Fruit fly (Drosophila melanogaster) whole organism, larva: Measurements from ENCODE around the gene Prosalpha6T.

Experiments used
- noc ChIP-seq: fragments of 200-800 bp; sonication (Bioruptor generic); optimal IDR thresholded peaks from 3 replicates; lab custom pipeline; 2019; ENCODE audit warnings: missing biosample characterization, mild to moderate bottlenecking, missing genetic modification characterization, moderate library complexity

The Prosalpha6T gene

DNA sequence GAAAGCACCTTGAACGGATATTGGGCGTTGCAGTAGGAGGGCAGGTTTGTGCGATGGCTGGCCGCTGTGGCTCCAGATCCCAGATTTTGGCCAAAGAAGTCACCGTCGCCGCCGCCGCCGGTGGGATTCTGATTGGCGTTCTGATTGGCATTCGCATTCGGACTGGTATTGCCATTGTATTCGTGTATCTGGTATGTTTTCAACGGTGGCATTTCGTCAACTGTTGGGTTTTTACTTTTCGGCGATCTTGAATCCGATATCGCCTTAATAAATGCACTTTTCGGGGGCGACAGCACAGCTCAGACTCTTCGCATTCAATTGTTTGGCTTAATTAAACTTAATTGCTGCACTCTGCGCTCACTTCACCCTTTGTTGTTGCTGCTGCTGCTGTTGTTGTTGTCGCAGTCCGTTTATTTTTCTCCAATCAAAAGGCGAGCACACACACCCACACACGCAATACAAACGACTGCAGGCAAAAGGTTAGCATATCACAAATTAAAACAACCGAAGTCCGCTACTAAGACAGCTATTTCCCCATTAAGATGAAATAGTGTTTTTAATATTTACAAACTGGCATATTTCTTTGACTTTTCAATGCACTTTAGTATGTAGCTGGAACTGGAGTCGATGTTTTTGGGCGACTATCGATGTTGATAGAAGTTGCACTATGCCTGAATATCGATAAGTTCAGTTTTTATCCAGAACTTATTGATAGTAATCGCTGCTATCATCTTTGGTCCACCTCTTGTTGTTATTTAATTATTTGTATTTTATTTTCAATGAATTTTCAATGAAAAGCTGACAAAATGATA, 12.4 kb upstream of the Prosalpha6T start, which contains the start of the genes CG9426 and mRF1:
Gene CG9426, minus strand, starts transcription at position 643 of the 812 bp plus-strand sequence.
Gene mRF1, plus strand, starts transcription at position 699 of the 812 bp plus-strand sequence.
- no peak for TF ChIP-seq noc

DNA sequence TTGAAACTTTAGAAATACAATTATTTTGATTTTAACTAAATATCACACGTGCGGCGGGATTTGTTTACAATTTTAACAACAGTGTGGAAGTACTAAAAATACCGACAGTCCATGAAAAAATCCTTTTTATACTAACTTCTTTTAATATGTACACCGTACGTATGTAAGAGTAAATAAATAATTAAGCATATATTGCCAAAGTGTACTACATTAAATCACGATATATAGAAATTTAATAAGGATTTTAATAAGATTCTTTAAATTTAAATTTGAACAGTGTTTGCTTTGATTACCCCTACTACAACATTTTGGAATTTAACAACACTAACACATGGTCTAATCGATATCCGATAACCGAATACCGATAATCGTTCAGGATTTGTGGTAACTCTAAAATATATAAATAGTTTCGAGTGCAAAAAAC, 9.6 kb upstream of the Prosalpha6T start, which contains the start of the genes Ski6 and CG16812:
Gene Ski6, minus strand, starts transcription at position 205 of the 424 bp plus-strand sequence.
Gene CG16812, plus strand, starts transcription at position 363 of the 424 bp plus-strand sequence.
- TF ChIP-seq noc: no peak

DNA sequence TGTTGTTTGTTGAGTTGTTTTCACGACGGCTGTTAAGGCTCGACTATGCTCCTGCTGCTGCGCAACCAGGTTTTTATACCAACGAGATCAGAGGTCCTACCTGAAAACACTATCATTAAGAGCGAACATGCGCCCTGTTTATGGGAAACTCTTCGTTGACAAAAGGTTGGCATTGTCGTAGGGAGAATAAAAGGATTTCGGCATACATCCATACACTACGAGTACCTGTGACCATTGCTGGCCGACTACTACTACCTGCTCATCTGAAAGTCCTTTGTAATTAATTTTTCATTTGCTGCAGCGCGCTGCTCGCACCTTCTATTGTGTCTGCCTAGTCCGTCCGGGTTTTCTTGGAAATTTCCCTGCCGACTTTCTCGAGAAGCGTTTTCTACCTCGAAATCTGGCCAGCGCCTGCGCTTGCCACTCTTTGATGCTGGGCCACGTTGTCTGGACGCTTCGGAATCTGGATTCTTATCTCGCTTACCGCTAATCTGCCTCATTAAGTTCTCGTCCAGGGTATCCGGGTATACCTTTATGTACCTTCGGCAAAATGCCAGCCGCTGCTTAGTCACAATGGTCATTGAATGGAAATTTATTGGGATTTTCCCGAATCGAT, 6.5 kb upstream of the Prosalpha6T start, which contains the start of gene CG15480:
Gene CG15480, minus strand, starts transcription at position 51 of the 616 bp plus-strand sequence.
- no peak for TF ChIP-seq noc

DNA sequence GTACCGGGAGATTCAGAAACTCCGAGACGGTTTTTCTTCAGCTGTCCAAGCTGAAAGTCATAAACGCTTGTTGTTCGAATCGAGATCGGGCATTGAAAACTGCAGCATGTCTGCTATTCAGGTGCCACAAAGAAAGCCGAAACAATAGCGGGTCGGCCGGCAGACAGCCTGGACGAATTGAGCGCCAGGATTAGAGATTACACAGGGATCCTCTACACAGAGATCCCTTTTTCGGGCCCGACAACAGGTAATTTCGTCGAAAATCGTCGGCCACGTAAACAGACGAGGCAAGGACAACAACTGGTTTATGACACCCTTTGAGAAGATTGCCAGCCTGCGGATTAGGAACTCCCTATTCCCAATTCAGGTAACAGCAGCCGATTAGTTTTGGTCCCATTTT, 4.6 kb upstream of the Prosalpha6T start, which contains the start of gene CG16813:
Gene CG16813, plus strand, starts transcription at position 288 of the 400 bp plus-strand sequence.
- no peak for TF ChIP-seq noc

DNA sequence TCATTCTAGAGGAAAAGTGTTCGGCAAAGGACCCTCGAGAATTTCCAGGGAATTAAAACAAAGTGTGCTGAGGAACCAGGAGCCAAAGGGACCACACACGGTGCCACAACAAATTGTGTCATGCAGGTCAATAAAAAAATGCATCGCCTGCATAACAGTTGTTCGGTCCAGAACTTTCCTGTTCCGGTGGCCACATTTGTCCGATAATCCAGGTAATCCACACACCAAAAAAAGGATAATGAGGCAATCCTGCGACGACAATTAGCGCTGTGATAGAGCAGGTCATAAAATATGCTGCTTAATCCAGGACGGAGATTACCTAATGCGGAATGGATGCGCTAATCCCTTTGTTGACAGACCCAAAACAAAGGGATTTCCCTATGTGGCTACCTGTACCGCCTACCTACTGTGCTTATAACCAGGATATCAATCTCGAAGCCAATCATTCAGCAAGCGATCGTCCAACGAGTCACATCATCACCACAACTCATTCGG, 2.4 kb upstream of the Prosalpha6T start, which contains the start of gene CG16815:
Gene CG16815, plus strand, starts transcription at position 445 of the 495 bp plus-strand sequence.
- no peak for TF ChIP-seq noc

DNA sequence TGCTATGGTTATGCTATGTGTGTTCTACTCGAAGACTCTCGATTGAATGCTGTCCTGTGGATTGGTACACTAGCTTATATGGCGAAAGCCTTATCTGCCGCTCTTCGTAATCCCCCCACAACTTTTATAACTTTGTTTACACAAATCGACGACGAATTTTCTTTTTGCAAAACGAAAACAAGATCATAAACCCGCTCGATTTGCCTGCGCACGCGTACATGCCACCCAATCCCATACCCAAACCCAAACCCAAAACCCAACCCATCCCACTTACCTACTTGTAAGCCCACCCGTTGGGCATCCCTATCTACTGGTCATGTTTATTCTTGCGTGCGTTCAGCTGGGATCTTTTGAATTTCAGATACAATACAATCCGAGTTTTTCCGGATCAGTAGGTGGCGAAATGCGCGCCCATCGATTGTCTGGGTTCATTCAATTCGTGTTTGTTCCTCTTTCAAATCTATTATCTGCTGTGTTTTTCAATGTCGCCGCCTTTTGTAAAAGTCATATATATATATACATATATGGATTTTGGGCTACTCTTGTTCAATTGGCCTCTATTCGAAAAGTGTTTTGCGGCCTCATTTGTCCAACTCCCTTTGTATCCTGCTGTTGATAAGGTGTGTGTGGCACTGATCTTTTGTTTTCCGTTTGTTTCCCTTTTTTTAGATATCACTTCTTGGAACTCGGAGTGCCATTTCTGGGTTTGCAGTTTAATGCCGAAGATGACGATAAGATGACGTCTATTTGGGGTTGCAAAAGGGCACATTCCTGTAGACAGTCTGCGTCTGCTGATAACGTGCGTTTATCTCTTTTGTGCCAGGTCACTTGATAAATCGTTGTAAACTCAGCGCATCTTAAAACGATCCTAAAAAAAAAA, 3.0 kb downstream of the Prosalpha6T start, which contains the start of gene Mabi:
Gene Mabi, minus strand, starts transcription at position 51 of the 880 bp plus-strand sequence.
- TF ChIP-seq noc: no peak

DNA sequence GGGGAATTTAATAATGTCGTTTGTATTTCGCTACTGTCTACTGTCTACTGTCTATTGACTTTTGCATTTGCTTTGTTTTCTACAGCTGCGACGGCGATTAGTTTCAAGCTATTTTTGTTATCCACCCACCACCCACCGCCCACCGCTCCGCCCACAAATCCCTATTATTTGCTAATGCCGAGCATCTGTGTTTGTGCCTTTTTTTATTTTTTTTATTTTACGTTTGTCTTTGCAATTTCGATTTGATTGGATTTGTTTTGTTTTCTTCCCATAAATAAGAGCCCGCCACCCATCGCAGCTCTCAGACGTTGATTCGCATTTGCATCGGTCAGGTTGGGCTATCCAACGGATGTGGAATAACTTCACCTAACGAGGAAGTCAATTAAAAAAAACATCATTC, 4.4 kb downstream of the Prosalpha6T start, which contains the start of gene Jhbp14:
Gene Jhbp14, plus strand, starts transcription at position 301 of the 400 bp plus-strand sequence.
- no peak for TF ChIP-seq noc

DNA sequence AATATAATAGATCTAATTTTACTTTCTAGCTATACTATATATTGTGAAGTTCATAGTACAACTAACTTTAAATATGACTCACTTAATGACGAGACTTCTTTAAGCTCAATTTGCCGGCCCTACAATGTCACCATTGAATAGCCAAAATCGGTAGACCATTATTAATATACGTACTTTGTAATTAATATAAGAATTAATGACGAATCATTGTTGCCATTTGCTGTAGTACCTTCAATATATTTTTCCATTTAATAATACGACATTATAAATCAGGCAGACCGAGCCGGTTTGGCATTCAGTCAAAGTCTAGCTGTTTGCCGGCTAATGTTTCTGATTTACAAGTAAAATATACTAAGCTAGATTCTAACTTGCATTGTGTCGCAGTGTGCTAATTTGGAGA, 7.8 kb downstream of the Prosalpha6T start, which contains the start of gene Jhbp13:
Gene Jhbp13, plus strand, starts transcription at position 301 of the 400 bp plus-strand sequence.
- TF ChIP-seq noc: no peak

DNA sequence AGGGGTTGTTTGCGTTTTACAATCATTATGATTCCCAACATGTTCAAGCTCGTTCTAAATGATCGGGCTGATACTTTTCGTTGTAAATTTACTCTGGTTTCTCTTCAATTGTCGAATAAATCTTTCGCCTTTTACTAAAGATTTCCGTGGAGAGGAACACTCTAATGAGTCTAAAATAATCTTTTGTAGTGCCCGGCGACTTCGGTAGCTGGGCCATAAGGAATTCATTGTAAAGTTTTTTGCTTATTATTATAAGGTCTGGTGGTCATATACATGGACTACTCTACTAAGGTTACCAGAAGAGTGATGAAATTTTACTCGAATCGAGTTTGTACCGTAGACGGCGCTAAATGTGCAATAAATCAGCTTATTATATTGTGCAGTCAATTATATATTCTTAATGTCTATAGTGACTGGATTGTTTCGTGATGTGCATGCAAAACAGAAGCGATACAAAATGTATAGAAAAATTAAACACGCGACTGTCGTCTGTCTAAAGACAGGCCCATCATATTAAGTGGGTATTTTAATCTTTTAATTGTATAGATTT, 13.0 kb downstream of the Prosalpha6T start:
- no peak for TF ChIP-seq noc

DNA sequence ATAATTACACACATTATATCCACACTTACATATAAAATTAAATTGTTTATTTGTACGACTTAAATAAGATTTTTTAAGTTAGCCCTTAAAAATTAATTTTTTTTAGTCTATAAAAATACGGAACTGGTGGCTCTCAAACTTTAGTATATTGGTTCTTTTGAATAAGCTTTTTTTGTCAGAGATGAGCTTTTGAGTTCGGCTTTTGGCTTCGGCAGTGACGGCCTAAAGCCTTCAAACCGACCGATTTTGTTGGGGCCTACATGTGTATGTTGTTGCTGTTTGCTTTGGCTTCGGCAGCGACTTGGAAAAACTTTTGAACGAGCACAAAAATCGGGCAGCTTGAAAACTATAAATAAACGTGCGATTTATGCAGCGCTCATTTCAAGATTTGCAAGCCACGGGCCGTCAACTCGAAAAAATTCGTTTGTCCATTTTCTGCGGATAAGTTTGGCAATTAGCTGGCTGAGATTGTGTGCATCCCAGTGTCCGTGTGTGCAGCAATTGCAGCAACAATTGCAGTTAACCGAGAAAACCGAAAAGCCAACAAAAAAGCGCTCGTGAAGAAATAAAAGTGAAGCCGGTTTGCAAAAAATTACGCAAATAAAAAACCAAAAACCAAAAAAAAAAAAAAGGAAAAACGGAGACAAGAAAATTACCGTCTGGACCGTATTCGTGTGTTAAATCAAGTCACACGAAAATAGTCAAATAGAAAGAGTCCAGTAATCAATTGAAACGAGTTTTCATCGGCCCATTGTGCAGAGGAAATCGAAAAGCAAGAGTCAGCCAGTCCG, 14.2 kb downstream of the Prosalpha6T start, which contains the start of gene CG16820:
Gene CG16820, plus strand, starts transcription at position 378 of the 791 bp plus-strand sequence.
- no peak for TF ChIP-seq noc

DNA sequence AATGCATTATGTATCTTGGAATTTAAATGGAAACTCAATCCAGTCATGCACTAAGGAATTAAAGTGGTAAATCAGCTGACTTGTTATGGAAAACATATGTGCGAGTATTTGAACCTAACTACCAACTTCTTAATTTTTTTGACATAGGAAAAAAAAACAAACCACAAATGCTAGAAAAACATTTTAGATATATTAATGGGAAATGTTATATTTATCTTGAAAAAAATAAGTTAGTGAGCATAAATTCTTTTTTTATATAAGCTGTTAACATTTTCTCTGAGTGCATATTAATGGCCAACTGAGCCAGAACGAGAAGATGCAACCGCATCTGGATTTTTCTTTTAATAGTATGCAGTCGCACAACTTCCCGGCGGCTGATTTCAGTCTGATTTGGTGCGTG, 19.3 kb downstream of the Prosalpha6T start:
- TF ChIP-seq noc: no peak

DNA sequence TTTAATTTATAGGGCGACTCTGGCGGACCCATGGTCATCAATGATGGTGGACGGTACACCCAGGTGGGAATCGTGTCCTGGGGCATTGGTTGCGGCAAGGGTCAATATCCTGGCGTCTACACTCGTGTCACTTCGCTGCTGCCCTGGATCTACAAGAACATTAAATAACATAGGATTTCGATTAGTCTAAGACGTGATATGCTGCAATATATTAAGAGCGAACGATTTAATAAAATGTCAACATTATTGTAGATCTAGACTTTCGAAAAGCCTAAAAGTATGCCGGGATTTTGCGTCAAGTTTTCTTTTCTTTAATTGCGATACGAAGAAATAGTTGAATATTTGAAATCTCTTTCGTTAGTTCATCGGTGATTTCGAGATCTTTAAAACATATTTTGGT, 25.3 kb downstream of the Prosalpha6T start, which contains the start of gene Naa20B:
Gene Naa20B, plus strand, starts transcription at position 301 of the 400 bp plus-strand sequence.
- TF ChIP-seq noc: no peak

DNA sequence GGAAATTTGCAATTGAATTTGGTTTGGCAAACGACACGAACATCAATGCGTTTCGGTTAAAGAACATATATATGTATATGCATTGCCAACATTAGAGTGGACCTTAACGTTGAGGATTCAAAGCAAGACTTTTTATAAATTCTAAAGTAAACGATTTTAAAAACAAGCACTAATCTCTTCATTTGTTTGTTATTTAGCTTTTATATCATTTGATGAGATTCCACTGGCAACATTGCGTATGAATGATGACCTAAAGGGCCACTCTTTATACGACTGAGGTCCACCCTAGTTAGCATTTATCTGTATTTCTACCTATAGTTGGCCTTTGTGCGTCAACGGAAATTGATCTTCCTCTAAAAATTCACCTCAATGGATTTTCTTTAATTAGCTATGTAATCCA, 26.9 kb downstream of the Prosalpha6T start:
- TF ChIP-seq noc: no peak

DNA sequence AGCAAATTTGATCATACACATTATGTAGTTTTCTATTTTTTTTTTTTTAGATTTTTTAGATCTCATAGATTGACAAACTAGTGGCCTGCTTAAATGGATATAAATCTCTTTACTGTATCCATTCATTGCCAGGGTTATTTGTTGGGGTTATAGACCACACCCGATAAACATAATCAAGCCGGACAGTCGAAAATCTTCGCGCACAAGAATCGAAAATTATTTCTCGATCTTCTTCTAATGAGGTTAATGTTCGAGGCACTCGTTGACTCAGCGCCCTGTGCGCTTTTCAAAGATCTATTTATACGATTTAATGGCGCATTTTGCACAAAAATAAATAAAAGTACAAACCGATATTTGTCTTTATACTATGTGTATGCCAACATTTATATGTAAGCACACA, 27.8 kb downstream of the Prosalpha6T start, which contains the start of gene CG31730:
Gene CG31730, minus strand, starts transcription at position 101 of the 400 bp plus-strand sequence.
- TF ChIP-seq noc: no peak
